Worm (Caenorhabditis elegans) whole organism, L4/young adult: ENCODE measurements around the gene spp-27.

ENCODE experiments used
- W03F9.2 ChIP-seq: fragments of 150-350 bp; optimal IDR thresholded peaks from 2 replicates; lab custom pipeline; 2014; ENCODE audit warnings: missing biosample characterization, missing genetic modification characterization
- him-1 ChIP-seq: sonication (generic microtip); optimal IDR thresholded peaks from 2 replicates; lab custom pipeline; 2016; ENCODE audit warnings: missing genotype, missing genetic modification reagents, missing genetic modification characterization, missing compliant biosample characterization

ce11 chrV:6557035-6557434, at the start of gene spp-27:
- TF ChIP-seq W03F9.2 (tag; lab: Kevin White, UChicago) (no peak), him-1 (tag; lab: Kevin White, UChicago) (no peak)
